Fruit fly (Drosophila melanogaster) whole organism, embryonic: ENCODE results near the gene CG14043.
A peak's percentile ranks its signal among the peaks of the same experiment; 100 is the strongest.

Source experiments
- Atf6 ChIP-seq: fragments of 200-800 bp; sonication (Bioruptor generic); IDR thresholded peaks from 2 replicates; pipeline ENCODE4 v1.3.6; 2022; ENCODE audit warnings: missing biosample characterization, missing genetic modification characterization
- Bteb2 ChIP-seq: fragments of 200-800 bp; sonication (Bioruptor generic); optimal IDR thresholded peaks from 2 replicates; lab custom pipeline; 2016; ENCODE audit warnings: missing biosample characterization, missing genetic modification characterization
- CG12071 ChIP-seq: fragments of 200-800 bp; sonication (Bioruptor generic); optimal IDR thresholded peaks from 3 replicates; lab custom pipeline; 2018; ENCODE audit warnings: missing biosample characterization, mild to moderate bottlenecking, missing genetic modification characterization
- CG1233 ChIP-seq: fragments of 200-800 bp; sonication (Bioruptor generic); optimal IDR thresholded peaks from 4 replicates; lab custom pipeline; 2018; ENCODE audit warnings: missing biosample characterization, mild to moderate bottlenecking, missing genetic modification characterization
- CG12391 ChIP-seq: fragments of 200-800 bp; sonication (Bioruptor generic); optimal IDR thresholded peaks from 3 replicates; lab custom pipeline; 2018; ENCODE audit warnings: missing biosample characterization, mild to moderate bottlenecking, missing genetic modification characterization, moderate library complexity
- CG12659 ChIP-seq: fragments of 200-800 bp; sonication (Bioruptor generic); optimal IDR thresholded peaks from 3 replicates; lab custom pipeline; 2017; ENCODE audit warnings: mild to moderate bottlenecking, missing biosample characterization, missing genetic modification reagents, missing genetic modification characterization
- CG14014 ChIP-seq: fragments of 200-800 bp; sonication (Bioruptor generic); IDR thresholded peaks from 2 replicates; pipeline ENCODE4 v1.3.6; 2022; ENCODE audit warnings: missing biosample characterization, missing genetic modification characterization
- CG1647 ChIP-seq: fragments of 200-800 bp; sonication (Bioruptor generic); optimal IDR thresholded peaks from 3 replicates; lab custom pipeline; 2016; ENCODE audit warnings: missing biosample characterization, missing genetic modification characterization
- CG16815 ChIP-seq: fragments of 200-800 bp; sonication (Bioruptor generic); optimal IDR thresholded peaks from 3 replicates; lab custom pipeline; 2017; ENCODE audit warnings: missing biosample characterization, mild to moderate bottlenecking, missing genetic modification characterization
- CG17186 ChIP-seq: fragments of 200-800 bp; sonication (Bioruptor generic); optimal IDR thresholded peaks from 3 replicates; lab custom pipeline; 2017; ENCODE audit warnings: missing biosample characterization, missing genetic modification reagents, missing genetic modification characterization
- CG1792 ChIP-seq: fragments of 200-800 bp; sonication (Bioruptor generic); optimal IDR thresholded peaks from 2 replicates; lab custom pipeline; 2016; ENCODE audit warnings: missing biosample characterization, missing genetic modification characterization
- CG2712 ChIP-seq: fragments of 200-800 bp; optimal IDR thresholded peaks from 3 replicates; lab custom pipeline; 2019; ENCODE audit warnings: missing biosample characterization, mild to moderate bottlenecking, missing genetic modification characterization, moderate library complexity
- CG31365 ChIP-seq: fragments of 200-800 bp; sonication (Bioruptor generic); optimal IDR thresholded peaks from 2 replicates; lab custom pipeline; 2018; ENCODE audit warnings: missing biosample characterization, mild to moderate bottlenecking, missing genetic modification characterization
- CG32767 ChIP-seq: fragments of 200-800 bp; sonication (Bioruptor generic); IDR thresholded peaks from 2 replicates; pipeline ENCODE4 v1.3.6; 2022; ENCODE audit warnings: missing biosample characterization, missing genetic modification characterization
- CG32772 ChIP-seq: fragments of 200-800 bp; sonication (Bioruptor generic); IDR thresholded peaks from 2 replicates; pipeline ENCODE4 v1.3.6; 2022; ENCODE audit warnings: missing biosample characterization, missing genetic modification characterization
- CG34376 ChIP-seq: fragments of 200-800 bp; sonication (Bioruptor generic); optimal IDR thresholded peaks from 2 replicates; lab custom pipeline; 2018; ENCODE audit warnings: missing biosample characterization, mild to moderate bottlenecking, missing genetic modification characterization
- CG34422 ChIP-seq: fragments of 200-800 bp; sonication (Bioruptor generic); IDR thresholded peaks from 3 replicates; pipeline ENCODE4 v1.3.6; 2022; ENCODE audit warnings: missing biosample characterization, missing genetic modification characterization
- CG3838 ChIP-seq: fragments of 200-800 bp; sonication (Bioruptor generic); optimal IDR thresholded peaks from 3 replicates; lab custom pipeline; 2016; ENCODE audit warnings: missing biosample characterization, missing genetic modification characterization
- CG5245 ChIP-seq: fragments of 200-800 bp; sonication (Bioruptor generic); optimal IDR thresholded peaks from 3 replicates; lab custom pipeline; 2016; ENCODE audit warnings: missing biosample characterization, missing genetic modification characterization
- CG9437 ChIP-seq: fragments of 200-800 bp; sonication (Bioruptor generic); optimal IDR thresholded peaks from 2 replicates; lab custom pipeline; 2018; ENCODE audit warnings: missing biosample characterization, mild to moderate bottlenecking, missing genetic modification characterization
- CG9797 ChIP-seq: fragments of 200-800 bp; sonication (Bioruptor generic); optimal IDR thresholded peaks from 3 replicates; lab custom pipeline; 2018; ENCODE audit warnings: missing biosample characterization, mild to moderate bottlenecking, missing genetic modification characterization
- Dbx ChIP-seq: fragments of 200-800 bp; sonication (Bioruptor generic); IDR thresholded peaks from 3 replicates; pipeline ENCODE4 v1.3.6; 2022; ENCODE audit warnings: missing biosample characterization, missing genetic modification characterization
- Hr3 ChIP-seq: fragments of 200-800 bp; sonication (Bioruptor generic); optimal IDR thresholded peaks from 3 replicates; lab custom pipeline; 2016; ENCODE audit warnings: missing biosample characterization, missing genetic modification characterization
- Med ChIP-seq: fragments of 200-800 bp; sonication (Bioruptor generic); peaks from one replicate; lab custom pipeline; 2016; ENCODE audit warnings: missing biosample characterization, missing genetic modification characterization, mild to moderate bottlenecking, inconsistent platforms, moderate library complexity
- Optix ChIP-seq: fragments of 200-800 bp; sonication (Bioruptor generic); IDR thresholded peaks from 3 replicates; pipeline ENCODE4 v1.3.6; 2022; ENCODE audit warnings: missing biosample characterization, missing genetic modification characterization
- Sry-β ChIP-seq: fragments of 200-800 bp; sonication (Bioruptor generic); optimal IDR thresholded peaks from 2 replicates; lab custom pipeline; 2018; ENCODE audit warnings: missing biosample characterization, mild to moderate bottlenecking, missing genetic modification characterization, moderate library complexity
- Ssrp ChIP-seq: fragments of 200-800 bp; sonication (Bioruptor generic); optimal IDR thresholded peaks from 2 replicates; lab custom pipeline; 2018; ENCODE audit warnings: missing biosample characterization, mild to moderate bottlenecking, missing genetic modification characterization, moderate library complexity
- Taf1 ChIP-seq: fragments of 200-800 bp; sonication (Bioruptor generic); IDR thresholded peaks from 2 replicates; pipeline ENCODE4 v1.3.6; 2022; ENCODE audit warnings: missing biosample characterization, missing genetic modification characterization
- ato ChIP-seq: fragments of 200-800 bp; sonication (Bioruptor generic); IDR thresholded peaks from 2 replicates; pipeline ENCODE4 v1.3.6; 2022; ENCODE audit warnings: missing biosample characterization, missing genetic modification characterization; ENCODE audit not compliant: partially characterized antibody
- cato ChIP-seq: fragments of 200-800 bp; sonication (Bioruptor generic); optimal IDR thresholded peaks from 2 replicates; lab custom pipeline; 2016; ENCODE audit warnings: missing biosample characterization, missing genetic modification characterization, borderline replicate concordance
- cg ChIP-seq: fragments of 200-800 bp; sonication (Bioruptor generic); optimal IDR thresholded peaks from 3 replicates; lab custom pipeline; 2019; ENCODE audit warnings: missing biosample characterization, mild to moderate bottlenecking, missing genetic modification characterization, moderate library complexity
- chif ChIP-seq, 2 experiments: fragments of 200-800 bp; sonication (Bioruptor generic); optimal IDR thresholded peaks; 3 replicates each; lab custom pipeline; 2016; ENCODE audit warnings: missing biosample characterization in 2 of 2, missing genetic modification characterization in 2 of 2
- dmrt11E ChIP-seq: fragments of 200-800 bp; sonication (Bioruptor generic); optimal IDR thresholded peaks from 3 replicates; lab custom pipeline; 2018; ENCODE audit warnings: missing biosample characterization, mild to moderate bottlenecking, missing genetic modification characterization, moderate library complexity
- jigr1 ChIP-seq: fragments of 200-800 bp; sonication (Bioruptor generic); IDR thresholded peaks from 3 replicates; pipeline ENCODE4 v1.3.6; 2022; ENCODE audit warnings: missing biosample characterization, missing genetic modification characterization
- jing ChIP-seq: fragments of 200-800 bp; sonication (Bioruptor generic); optimal IDR thresholded peaks from 2 replicates; lab custom pipeline; 2018; ENCODE audit warnings: missing biosample characterization, mild to moderate bottlenecking, missing genetic modification characterization
- knrl ChIP-seq: fragments of 200-800 bp; sonication (Bioruptor generic); IDR thresholded peaks from 3 replicates; pipeline ENCODE4 v1.3.6; 2022; ENCODE audit warnings: missing biosample characterization, missing genetic modification characterization; ENCODE audit not compliant: partially characterized antibody
- lilli ChIP-seq: fragments of 200-800 bp; sonication (Bioruptor generic); optimal IDR thresholded peaks from 3 replicates; lab custom pipeline; 2016; ENCODE audit warnings: missing biosample characterization, missing genetic modification characterization
- mld ChIP-seq: fragments of 200-800 bp; sonication (Bioruptor generic); IDR thresholded peaks from 3 replicates; pipeline ENCODE4 v1.3.6; 2022; ENCODE audit warnings: missing biosample characterization, missing genetic modification characterization; ENCODE audit not compliant: partially characterized antibody
- nmo ChIP-seq: fragments of 200-800 bp; sonication (Bioruptor generic); optimal IDR thresholded peaks from 2 replicates; lab custom pipeline; 2018; ENCODE audit warnings: missing biosample characterization, mild to moderate bottlenecking, missing genetic modification characterization, moderate library complexity
- pb ChIP-seq: fragments of 200-800 bp; sonication (Bioruptor generic); optimal IDR thresholded peaks from 3 replicates; lab custom pipeline; 2016; ENCODE audit warnings: missing biosample characterization, missing genetic modification characterization
- pho ChIP-seq: fragments of 200-800 bp; sonication (Bioruptor generic); optimal IDR thresholded peaks from 2 replicates; lab custom pipeline; 2016; ENCODE audit warnings: missing biosample characterization, missing genetic modification characterization
- pita ChIP-seq: fragments of 200-800 bp; sonication (Bioruptor generic); optimal IDR thresholded peaks from 2 replicates; lab custom pipeline; 2017; ENCODE audit warnings: missing biosample characterization, mild to moderate bottlenecking, missing genetic modification characterization
- prd ChIP-seq, 3 experiments: fragments of >200 bp in 2 of 3; fragments of 200-800 bp in 1 of 3; sonication (Bioruptor generic) in 1 of 3; optimal IDR thresholded peaks in 2 of 3; IDR thresholded peaks in 1 of 3; 2 replicates in 2 of 3; 3 replicates in 1 of 3; pipeline versions ENCODE4 v1.3.6 to Lab custom; 2017 to 2022; ENCODE audit warnings: missing biosample characterization in 1 of 3, missing genetic modification characterization in 1 of 3
- pros ChIP-seq: fragments of 200-800 bp; sonication (Bioruptor generic); optimal IDR thresholded peaks from 3 replicates; lab custom pipeline; 2019; ENCODE audit warnings: missing biosample characterization, mild to moderate bottlenecking, missing genetic modification characterization, moderate library complexity
- run ChIP-seq: fragments of 200-800 bp; sonication (Bioruptor generic); optimal IDR thresholded peaks from 3 replicates; lab custom pipeline; 2018; ENCODE audit warnings: missing biosample characterization, mild to moderate bottlenecking, missing genetic modification characterization
- sc ChIP-seq, 3 experiments: fragments of >200 bp in 2 of 3; fragments of 200-800 bp in 1 of 3; sonication (Bioruptor generic) in 1 of 3; optimal IDR thresholded peaks; 2 replicates in 2 of 3; 3 replicates in 1 of 3; lab custom pipeline; 2017; ENCODE audit warnings: mild to moderate bottlenecking in 1 of 3, missing biosample characterization in 1 of 3, missing genetic modification characterization in 1 of 3, missing genetic modification reagents in 1 of 3
- sna ChIP-seq: fragments of 200-800 bp; sonication (Bioruptor generic); IDR thresholded peaks from 2 replicates; pipeline ENCODE4 v1.3.6; 2022; ENCODE audit warnings: missing biosample characterization, missing genetic modification characterization; ENCODE audit not compliant: partially characterized antibody
- vfl ChIP-seq: fragments of 200-800 bp; sonication (Bioruptor generic); optimal IDR thresholded peaks from 2 replicates; lab custom pipeline; 2016; ENCODE audit warnings: missing biosample characterization, missing genetic modification characterization
- wek ChIP-seq: fragments of 200-800 bp; sonication (Bioruptor generic); optimal IDR thresholded peaks from 3 replicates; lab custom pipeline; 2018; ENCODE audit warnings: missing biosample characterization, mild to moderate bottlenecking, missing genetic modification characterization, moderate library complexity

Gene CG14043

dm6 chr2L:4971329-4971798, at the start of gene CG14043 (continued):
- TF ChIP-seq Hr3 (peak; percentile 3), CG32772 (no peak), nmo (GFP tag; lab: Kevin White, UChicago) (peak; percentile 80), CG17186 (GFP tag; lab: Kevin White, UChicago) (peak; percentile 62), CG12391 (tag; lab: Kevin White, UChicago) (peak; percentile 74), Bteb2 (peak; percentile 36), CG9437 (GFP tag; lab: Kevin White, UChicago) (no peak), CG16815 (no peak), CG9797 (GFP tag; lab: Kevin White, UChicago) (peak; percentile 99), sna (GFP tag; lab: Robert Waterston, UW) (no peak), wek (GFP tag; lab: Kevin White, UChicago) (no peak), CG12659 (GFP tag; lab: Kevin White, UChicago) (peak; percentile 91), pita (peak; percentile 62), chif (GFP tag; optimal IDR thresholded peaks at IDR 0.05; lab: Kevin White, UChicago) (peak in 1 of 2 experiments; percentile 33), prd (optimal IDR thresholded peaks at IDR 0.05; lab: Kevin White, UChicago) (no peak), prd (GFP tag; IDR thresholded peaks at IDR 0.05; lab: Robert Waterston, UW) (peak; percentile 54; the same call in 2 of the 3 replicates), lilli (peak; percentile 33), CG5245 (GFP tag; lab: Kevin White, UChicago) (no peak), jigr1 (GFP tag; lab: Robert Waterston, UW) (no peak), CG1233 (GFP tag; lab: Kevin White, UChicago) (no peak), jing (GFP tag; lab: Kevin White, UChicago) (no peak)
- TF ChIP-seq, all 482 proteins: peak for 112

- TF ChIP-seq CG12071 = no peak
- TF ChIP-seq pros (GFP tag; lab: Kevin White, UChicago) = no peak
- TF ChIP-seq Dbx = peak; percentile 57; the same call in 1 of the 3 replicates
- no peak for TF ChIP-seq CG3838
- TF ChIP-seq CG31365 (tag; lab: Kevin White, UChicago) = no peak
- no peak for TF ChIP-seq CG1792 (GFP tag; lab: Kevin White, UChicago)
- TF ChIP-seq vfl = no peak
- no peak for TF ChIP-seq Ssrp (tag; lab: Kevin White, UChicago)
- TF ChIP-seq cg (GFP tag; lab: Kevin White, UChicago) = no peak
- peak; percentile 16 for TF ChIP-seq CG34376 (GFP tag; lab: Kevin White, UChicago)
- no peak for TF ChIP-seq sc (optimal IDR thresholded peaks at IDR 0.05; lab: Kevin White, UChicago)
- TF ChIP-seq sc (GFP tag; optimal IDR thresholded peaks at IDR 0.05; lab: Kevin White, UChicago) = no peak
- no peak for TF ChIP-seq pb (GFP tag; lab: Kevin White, UChicago)
- no peak for TF ChIP-seq dmrt11E (tag; lab: Kevin White, UChicago)
- TF ChIP-seq knrl = no peak
- no peak for TF ChIP-seq pho (GFP tag; lab: Kevin White, UChicago)
- no peak for TF ChIP-seq Optix
- TF ChIP-seq run = no peak
- no peak for TF ChIP-seq Taf1 (GFP tag; lab: Robert Waterston, UW)
- TF ChIP-seq cato (GFP tag; lab: Kevin White, UChicago) = no peak
- no peak for TF ChIP-seq ato (GFP tag; lab: Robert Waterston, UW)
- TF ChIP-seq jigr1 (GFP tag; lab: Robert Waterston, UW) = no peak
- no peak for TF ChIP-seq chif (GFP tag; optimal IDR thresholded peaks at IDR 0.05; lab: Kevin White, UChicago)
- TF ChIP-seq CG32767 (GFP tag; lab: Robert Waterston, UW) = no peak
- TF ChIP-seq mld (GFP tag; lab: Robert Waterston, UW) = no peak
- no peak for TF ChIP-seq Sry-β (GFP tag; lab: Kevin White, UChicago)
- TF ChIP-seq Atf6 (GFP tag; lab: Robert Waterston, UW) = peak; percentile 54
- TF ChIP-seq CG1647 = no peak
- peak; percentile 18; the same call in 1 of the 2 replicates for TF ChIP-seq CG14014 (GFP tag; lab: Robert Waterston, UW)
- no peak for TF ChIP-seq CG34422 (GFP tag; lab: Robert Waterston, UW)
- TF ChIP-seq CG2712 = no peak
- peak; percentile 26 for TF ChIP-seq Med (GFP tag; lab: Kevin White, UChicago)
Observed at dm6 chr2L:4928340-4928739, 43.2 kb upstream of the CG14043 start.
